Fruit fly (Drosophila melanogaster): ENCODE data around the gene CG2926.

The CG2926 gene

DNA sequence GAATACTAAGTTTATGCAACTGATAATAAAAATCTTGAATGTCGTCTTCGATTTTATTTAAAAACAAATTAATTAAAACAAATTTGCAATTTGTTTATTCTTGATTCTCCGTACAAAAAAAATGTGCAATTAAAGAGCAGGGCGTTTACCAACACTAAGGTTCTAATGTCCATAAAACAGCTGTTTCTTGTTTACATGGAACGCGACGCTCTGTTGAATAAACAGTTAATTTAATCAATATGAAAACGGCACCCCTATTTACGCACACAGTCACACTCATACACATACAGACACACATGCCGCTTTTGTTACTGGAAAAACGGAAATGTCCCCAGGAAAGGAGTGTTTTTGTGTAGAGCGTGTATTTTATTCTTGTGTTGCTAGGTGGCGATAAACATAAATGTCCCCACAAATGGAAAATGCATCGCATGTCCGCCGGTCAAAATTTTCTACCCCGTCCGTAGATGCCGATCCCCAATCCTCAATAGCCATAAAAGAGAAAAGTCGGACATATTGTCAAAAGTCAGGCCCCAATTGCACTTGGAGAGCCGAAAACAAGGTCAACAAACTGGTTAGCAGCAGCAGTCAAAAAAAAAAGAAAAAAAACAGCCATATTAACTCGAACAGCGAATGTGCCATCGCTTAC lies 34.9 kb upstream of the CG2926 start (continued):
- TF ChIP-seq Spps (tag; optimal IDR thresholded peaks at IDR 0.05) (peak; percentile 72), CG11398 (GFP tag; optimal IDR thresholded peaks at IDR 0.05) (peak; percentile 80), Taf1 (GFP tag; IDR thresholded peaks at IDR 0.05) (no peak), nmo (GFP tag; optimal IDR thresholded peaks at IDR 0.05) (peak; percentile 41), Dfd (GFP tag; optimal IDR thresholded peaks at IDR 0.05) (no peak), CG31365 (tag; optimal IDR thresholded peaks at IDR 0.05) (peak; percentile 69), CG18619 (GFP tag; optimal IDR thresholded peaks at IDR 0.05) (peak; percentile 76), Sox100B (GFP tag; optimal IDR thresholded peaks at IDR 0.05) (peak; percentile 81), CG42726 (GFP tag; IDR thresholded peaks at IDR 0.05; ENCODE audit: partially characterized antibody) (no peak), CG4328 (GFP tag; optimal IDR thresholded peaks at IDR 0.05) (peak; percentile 89), ttk (GFP tag; IDR thresholded peaks at IDR 0.05) (no peak), Mes4 (GFP tag; optimal IDR thresholded peaks at IDR 0.05) (peak; percentile 69), Antp (GFP tag; optimal IDR thresholded peaks at IDR 0.05) (peak; percentile 56), Doc3 (GFP tag; IDR thresholded peaks at IDR 0.05; ENCODE audit: partially characterized antibody) (no peak), MESR4 (GFP tag; optimal IDR thresholded peaks at IDR 0.05) (peak; percentile 49), CHES-1-like (GFP tag; optimal IDR thresholded peaks at IDR 0.05) (peak; percentile 74), PHDP (tag; optimal IDR thresholded peaks at IDR 0.05) (peak; percentile 76), CG6813 (GFP tag; optimal IDR thresholded peaks at IDR 0.05) (peak; percentile 91), CG4730 (GFP tag; IDR thresholded peaks at IDR 0.05) (no peak), MTF-1 (GFP tag; optimal IDR thresholded peaks at IDR 0.05; ENCODE audit: borderline replicate concordance) (peak; percentile 93), CG13424 (tag; optimal IDR thresholded peaks at IDR 0.05) (peak; percentile 72), ab (GFP tag; optimal IDR thresholded peaks at IDR 0.05) (no peak), salm (tag; optimal IDR thresholded peaks at IDR 0.05) (peak; percentile 54), Lpt (GFP tag; optimal IDR thresholded peaks at IDR 0.05) (no peak), CG4424 (GFP tag; optimal IDR thresholded peaks at IDR 0.05) (peak; percentile 61), lab (GFP tag; optimal IDR thresholded peaks at IDR 0.05) (peak; percentile 92), Rx (GFP tag; IDR thresholded peaks at IDR 0.05) (no peak), CG5245 (GFP tag; optimal IDR thresholded peaks at IDR 0.05) (peak; percentile 72), Six4 (GFP tag; optimal IDR thresholded peaks at IDR 0.05) (peak; percentile 67), run (tag; optimal IDR thresholded peaks at IDR 0.05) (peak; percentile 50), ato (GFP tag; IDR thresholded peaks at IDR 0.05; ENCODE audit: partially characterized antibody) (no peak), wdn (GFP tag; IDR thresholded peaks at IDR 0.05) (no peak), CG14014 (GFP tag; IDR thresholded peaks at IDR 0.05) (no peak), Hr3 (GFP tag; optimal IDR thresholded peaks at IDR 0.05) (peak; percentile 10), mirr (GFP tag; optimal IDR thresholded peaks at IDR 0.05) (peak; percentile 90), dpn (GFP tag; optimal IDR thresholded peaks at IDR 0.05) (peak; percentile 47 to 72), fu2 (GFP tag; optimal IDR thresholded peaks at IDR 0.05) (peak; percentile 42), CG34422 (GFP tag; IDR thresholded peaks at IDR 0.05) (no peak), tin (GFP tag; optimal IDR thresholded peaks at IDR 0.05) (peak; percentile 56), peb (GFP tag; IDR thresholded peaks at IDR 0.05) (no peak), cato (GFP tag; optimal IDR thresholded peaks at IDR 0.05; ENCODE audit: borderline replicate concordance) (peak; percentile 54), Meics (GFP tag; optimal IDR thresholded peaks at IDR 0.05) (peak; percentile 78), nom (GFP tag; optimal IDR thresholded peaks at IDR 0.05) (peak; percentile 68), CG1647 (GFP tag; optimal IDR thresholded peaks at IDR 0.05) (peak; percentile 74), ftz-f1 (GFP tag; optimal IDR thresholded peaks at IDR 0.05) (no peak), CG18011 (GFP tag; optimal IDR thresholded peaks at IDR 0.05) (peak; percentile 32), Side (GFP tag; optimal IDR thresholded peaks at IDR 0.05) (peak; percentile 77), en (GFP tag; optimal IDR thresholded peaks at IDR 0.05) (peak; percentile 69), Usf (GFP tag; optimal IDR thresholded peaks at IDR 0.05) (no peak), CoRest (tag; optimal IDR thresholded peaks at IDR 0.05) (peak; percentile 58)
